Worm (Caenorhabditis elegans) whole organism, young adult: ENCODE results near the gene srw-33.

ENCODE experiments used
- Y95B8A.8 ChIP-seq: fragments of 200-800 bp; sonication (Bioruptor generic); IDR thresholded peaks from 2 replicates; pipeline ENCODE4 v1.3.6; 2022; ENCODE audit warnings: missing genetic modification reagents, missing genetic modification characterization, missing compliant biosample characterization
- athp-1 ChIP-seq: sonication (generic microtip); optimal IDR thresholded peaks from 2 replicates; lab custom pipeline; 2017; ENCODE audit warnings: mild to moderate bottlenecking, missing genetic modification characterization, missing compliant biosample characterization
- efl-1 ChIP-seq: fragments of 150-350 bp; optimal IDR thresholded peaks from 2 replicates; lab custom pipeline; 2014; ENCODE audit warnings: missing biosample characterization, missing genetic modification reagents, missing genetic modification characterization
- nhr-80 ChIP-seq: sonication (generic microtip); optimal IDR thresholded peaks from 2 replicates; lab custom pipeline; 2016; ENCODE audit warnings: missing genetic modification characterization, missing compliant biosample characterization
- snpc-3.4 ChIP-seq: sonication (generic microtip); optimal IDR thresholded peaks from 2 replicates; lab custom pipeline; 2017; ENCODE audit warnings: missing genetic modification characterization, mild to moderate bottlenecking, missing compliant biosample characterization, antibody characterized with exemption, moderate library complexity, missing genotype, missing genetic modification reagents
- snpc-4 ChIP-seq, 5 experiments: fragments of 150-350 bp in 1 of 5; sonication (generic microtip) in 4 of 5; optimal IDR thresholded peaks; 2 replicates each; lab custom pipeline; 2014 to 2018; ENCODE audit warnings: missing genetic modification characterization in 5 of 5, missing biosample characterization in 3 of 5, antibody characterized with exemption in 2 of 5, mild to moderate bottlenecking in 2 of 5, missing compliant biosample characterization in 2 of 5, missing genotype in 2 of 5, moderate library complexity in 2 of 5, missing genetic modification reagents in 1 of 5
- tlf-1 ChIP-seq: fragments of 200-800 bp; sonication (Bioruptor generic); optimal IDR thresholded peaks from 2 replicates; lab custom pipeline; 2018; ENCODE audit warnings: mild to moderate bottlenecking, missing genetic modification characterization, missing compliant biosample characterization

DNA sequence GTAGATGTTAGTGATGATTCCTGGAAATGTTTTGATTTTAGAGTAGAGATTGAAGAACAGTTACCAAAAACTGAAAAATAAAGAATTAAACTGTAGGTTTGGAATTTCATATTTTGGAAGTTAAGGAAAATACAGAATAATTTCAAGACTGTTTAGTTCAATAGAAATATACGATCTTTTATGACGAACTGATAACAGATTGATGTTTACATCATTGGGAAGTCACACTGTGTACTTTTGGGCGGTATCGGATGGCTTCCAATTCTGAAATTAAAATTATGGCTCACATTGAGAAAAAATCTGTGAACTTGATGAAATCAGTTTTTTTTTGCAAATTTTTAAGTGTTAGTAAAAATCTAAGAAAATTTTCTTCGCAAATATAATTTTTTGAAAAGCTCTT lies 18.9 kb downstream of the srw-33 start, which contains the start of gene T26H5.8:
- TF ChIP-seq snpc-4 (GFP tag; optimal IDR thresholded peaks at IDR 0.05; lab: Kevin White, UChicago) (no peak), snpc-4 (tag; optimal IDR thresholded peaks at IDR 0.05; lab: Kevin White, UChicago) (no peak), tlf-1 (GFP tag; lab: Kevin White, UChicago) (no peak), nhr-80 (no peak), snpc-3.4 (tag; lab: Kevin White, UChicago) (no peak), athp-1 (no peak), efl-1 (GFP tag; lab: Kevin White, UChicago) (no peak), Y95B8A.8 (GFP tag; lab: Robert Waterston, UW) (no peak)
